Worm (Caenorhabditis elegans): ENCODE results near the gene pho-4.

Gene pho-4

DNA sequence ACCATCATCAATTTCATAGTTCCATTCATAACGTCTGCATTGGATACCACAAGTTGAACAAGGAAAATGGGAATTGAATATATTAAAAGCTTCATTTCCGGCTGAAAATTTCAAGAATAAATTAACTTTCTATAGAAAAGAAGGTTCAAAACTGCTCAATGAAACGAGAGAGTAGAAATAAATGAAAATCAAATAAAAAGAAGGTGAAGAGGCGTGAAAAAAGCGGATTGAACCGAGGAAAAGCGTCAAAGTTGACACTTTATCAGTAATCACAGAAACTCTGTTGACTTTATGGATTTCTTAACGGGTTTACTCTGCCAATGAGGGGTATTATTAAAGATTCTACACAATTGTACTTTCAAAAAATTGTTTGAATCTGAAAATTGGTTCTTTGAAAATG lies at the start of gene pho-4:
Gene pho-4 (minus strand): TSS at position 101 of the 400 bp plus-strand sequence.
- TF ChIP-seq sptf-1 (tag; optimal IDR thresholded peaks at IDR 0.05) (no peak), irx-1 (tag; optimal IDR thresholded peaks at IDR 0.05) (no peak), efl-1 (optimal IDR thresholded peaks at IDR 0.05) (no peak), efl-1 (GFP tag; optimal IDR thresholded peaks at IDR 0.05 in 1 of 2) (peak in 1 of 2 experiments; percentile 81), lir-3 (tag; optimal IDR thresholded peaks at IDR 0.05; ENCODE audit: poor library complexity) (no peak), unc-62 (GFP tag; optimal IDR thresholded peaks at IDR 0.05) (no peak), tbx-2 (tag; optimal IDR thresholded peaks at IDR 0.05) (no peak), elt-2 (tag; optimal IDR thresholded peaks at IDR 0.05) (peak; percentile 9), zip-4 (GFP tag; optimal IDR thresholded peaks at IDR 0.05) (no peak), nhr-77 (tag; optimal IDR thresholded peaks at IDR 0.05) (no peak), nhr-90 (tag; optimal IDR thresholded peaks at IDR 0.05; ENCODE audit: poor library complexity) (no peak)

DNA sequence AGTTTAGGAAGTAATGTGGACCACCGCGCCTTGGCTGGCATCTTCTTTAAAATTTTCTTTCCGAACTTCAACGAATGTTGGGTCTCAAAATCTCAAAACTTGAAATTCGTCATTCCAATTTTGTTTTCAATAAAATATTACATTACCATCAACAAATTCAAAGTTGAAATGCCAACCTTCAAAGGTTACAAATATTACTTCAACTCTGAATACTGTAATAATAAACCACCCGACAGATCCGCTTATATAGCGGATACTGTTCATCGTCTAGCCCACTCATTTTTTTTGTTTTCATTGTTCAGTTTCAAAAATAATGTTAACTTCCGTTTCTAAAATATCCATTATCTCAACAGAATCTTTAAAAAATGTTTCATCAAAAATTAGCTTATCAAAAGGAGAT lies 46.8 kb upstream of the pho-4 start, which contains the start of gene gur-5:
Gene gur-5 (plus strand): TSS at position 301 of the 400 bp plus-strand sequence.
- TF ChIP-seq zag-1 (tag; optimal IDR thresholded peaks at IDR 0.05): no peak
- no peak for TF ChIP-seq elt-2 (tag; optimal IDR thresholded peaks at IDR 0.05)
- no peak for TF ChIP-seq efl-3 (GFP tag; optimal IDR thresholded peaks at IDR 0.05)
- no peak for TF ChIP-seq pag-3 (tag; optimal IDR thresholded peaks at IDR 0.05; ENCODE audit: borderline replicate concordance, insufficient read depth)
- TF ChIP-seq lsy-2 (tag; optimal IDR thresholded peaks at IDR 0.05): no peak
- TF ChIP-seq F16B12.6 (tag; optimal IDR thresholded peaks at IDR 0.05): no peak
- TF ChIP-seq ces-1 (GFP tag; optimal IDR thresholded peaks at IDR 0.05): no peak
- TF ChIP-seq nhr-19 (GFP tag; conservative IDR thresholded peaks at IDR 0.05): no peak
- no peak for TF ChIP-seq C04F5.9 (tag; optimal IDR thresholded peaks at IDR 0.05)
- TF ChIP-seq unc-130 (tag; optimal IDR thresholded peaks at IDR 0.05): no peak
- no peak for TF ChIP-seq nhr-85 (tag)
- TF ChIP-seq sptf-1 (tag; optimal IDR thresholded peaks at IDR 0.05): no peak
- no peak for TF ChIP-seq snpc-4 (tag; optimal IDR thresholded peaks at IDR 0.05)
- no peak for TF ChIP-seq ceh-63 (GFP tag; optimal IDR thresholded peaks at IDR 0.05)
- no peak for TF ChIP-seq sup-37 (GFP tag; optimal IDR thresholded peaks at IDR 0.05)

DNA sequence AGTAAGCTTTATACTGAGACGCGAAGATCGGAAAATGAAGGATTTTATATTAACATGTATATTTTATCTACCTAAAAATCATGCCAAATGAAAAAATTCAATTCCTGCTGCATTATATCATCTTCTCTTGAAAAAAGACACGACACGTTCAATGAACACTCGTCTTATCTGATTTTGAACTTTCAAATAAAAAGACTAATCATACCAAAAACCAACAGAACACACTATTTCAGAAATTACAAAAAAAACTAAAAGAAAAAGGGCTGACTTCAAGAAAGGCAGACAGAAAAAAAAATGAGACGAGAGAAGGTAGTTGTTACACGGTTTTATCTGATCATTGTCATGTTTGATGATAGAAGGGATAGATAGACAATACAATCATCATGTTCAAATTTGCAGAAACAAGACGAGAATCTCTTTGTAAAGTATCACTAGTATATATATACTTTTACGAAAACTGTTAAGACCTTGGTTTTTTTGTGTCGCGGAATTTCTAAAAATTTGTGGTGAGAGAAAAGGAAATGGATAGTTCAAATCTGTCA lies 44.5 kb upstream of the pho-4 start:
- TF ChIP-seq snpc-4 (tag; optimal IDR thresholded peaks at IDR 0.05): no peak
- no peak for TF ChIP-seq lin-13 (GFP tag; optimal IDR thresholded peaks at IDR 0.05)
- TF ChIP-seq dsc-1 (tag; optimal IDR thresholded peaks at IDR 0.05): no peak
- no peak for TF ChIP-seq jun-1 (tag; optimal IDR thresholded peaks at IDR 0.05)
- no peak for TF ChIP-seq C34B4.2 (tag; optimal IDR thresholded peaks at IDR 0.05)
- TF ChIP-seq nhr-20 (tag; optimal IDR thresholded peaks at IDR 0.05): peak; percentile 22
- TF ChIP-seq nhr-47 (tag; optimal IDR thresholded peaks at IDR 0.05): no peak
- TF ChIP-seq lin-14 (GFP tag; optimal IDR thresholded peaks at IDR 0.05): peak; percentile 57
- TF ChIP-seq pax-3 (tag; optimal IDR thresholded peaks at IDR 0.05): no peak
- TF ChIP-seq irx-1 (tag; optimal IDR thresholded peaks at IDR 0.05): no peak
- TF ChIP-seq zag-1 (tag; optimal IDR thresholded peaks at IDR 0.05): no peak
- TF ChIP-seq ces-1 (GFP tag; optimal IDR thresholded peaks at IDR 0.05): no peak
- TF ChIP-seq nhr-76 (tag; optimal IDR thresholded peaks at IDR 0.05): no peak
- no peak for TF ChIP-seq xbp-1 (tag; optimal IDR thresholded peaks at IDR 0.05)
- no peak for TF ChIP-seq F16B12.6 (tag; optimal IDR thresholded peaks at IDR 0.05)
- no peak for TF ChIP-seq rnt-1 (tag; optimal IDR thresholded peaks at IDR 0.05)
- TF ChIP-seq elt-2 (tag; optimal IDR thresholded peaks at IDR 0.05): no peak
- TF ChIP-seq Y116A8C.19 (tag; optimal IDR thresholded peaks at IDR 0.05; ENCODE audit: borderline replicate concordance): no peak
- TF ChIP-seq elt-3 (tag; optimal IDR thresholded peaks at IDR 0.05): peak in 1 of 6 experiments; percentile 8
- peak; percentile 10 for TF ChIP-seq snu-23 (GFP tag; optimal IDR thresholded peaks at IDR 0.05)
- TF ChIP-seq hlh-17 (GFP tag; optimal IDR thresholded peaks at IDR 0.05; ENCODE audit: borderline replicate concordance): no peak
- peak in 1 of 2 experiments; percentile 12 for TF ChIP-seq lin-35 (GFP tag; optimal IDR thresholded peaks at IDR 0.05)
- TF ChIP-seq nhr-85 (tag): peak; percentile 80
- TF ChIP-seq nhr-237 (tag; optimal IDR thresholded peaks at IDR 0.05): no peak
- TF ChIP-seq vab-15 (tag; optimal IDR thresholded peaks at IDR 0.05): no peak
- TF ChIP-seq ztf-4 (tag; optimal IDR thresholded peaks at IDR 0.05): no peak
- no peak for TF ChIP-seq aha-1 (tag; optimal IDR thresholded peaks at IDR 0.05)
